Fruit fly (Drosophila melanogaster): ENCODE results near the gene CG31248.

The CG31248 gene

dm6 chr3R:7139188-7140038 lies 10.3 kb downstream of the CG31248 start:
- TF ChIP-seq dmrt93B (GFP tag; optimal IDR thresholded peaks at IDR 0.05): no peak
- no peak for TF ChIP-seq jim (GFP tag; optimal IDR thresholded peaks at IDR 0.05)
- no peak for TF ChIP-seq Sp1 (GFP tag; optimal IDR thresholded peaks at IDR 0.05)
- no peak for TF ChIP-seq woc (GFP tag; optimal IDR thresholded peaks at IDR 0.05)
- no peak for TF ChIP-seq Dif (GFP tag; optimal IDR thresholded peaks at IDR 0.05; ENCODE audit: partially characterized antibody)
- no peak for TF ChIP-seq Vsx2 (GFP tag; optimal IDR thresholded peaks at IDR 0.05; ENCODE audit: partially characterized antibody)
- no peak for TF ChIP-seq foxo (GFP tag; optimal IDR thresholded peaks at IDR 0.05)
- TF ChIP-seq ey (GFP tag; optimal IDR thresholded peaks at IDR 0.05): no peak
- no peak for TF ChIP-seq usp (GFP tag; optimal IDR thresholded peaks at IDR 0.05)
- TF ChIP-seq Dfd (GFP tag; optimal IDR thresholded peaks at IDR 0.05): no peak
- TF ChIP-seq Hnf4 (GFP tag; optimal IDR thresholded peaks at IDR 0.05): no peak
- no peak for TF ChIP-seq Rel (GFP tag; optimal IDR thresholded peaks at IDR 0.05)
- no peak for TF ChIP-seq Rel (tag; optimal IDR thresholded peaks at IDR 0.05)
- TF ChIP-seq CrebA (GFP tag; optimal IDR thresholded peaks at IDR 0.05; ENCODE audit: borderline replicate concordance): no peak
- no peak for TF ChIP-seq N (GFP tag; optimal IDR thresholded peaks at IDR 0.05)
- no peak for TF ChIP-seq br (GFP tag; optimal IDR thresholded peaks at IDR 0.05)
- no peak for TF ChIP-seq brk (GFP tag; optimal IDR thresholded peaks at IDR 0.05)
- TF ChIP-seq dl (GFP tag; optimal IDR thresholded peaks at IDR 0.05; ENCODE audit: insufficient read depth in 1 of 2, partially characterized antibody in 2 of 2): no peak
- TF ChIP-seq pan (optimal IDR thresholded peaks at IDR 0.05): no peak

DNA sequence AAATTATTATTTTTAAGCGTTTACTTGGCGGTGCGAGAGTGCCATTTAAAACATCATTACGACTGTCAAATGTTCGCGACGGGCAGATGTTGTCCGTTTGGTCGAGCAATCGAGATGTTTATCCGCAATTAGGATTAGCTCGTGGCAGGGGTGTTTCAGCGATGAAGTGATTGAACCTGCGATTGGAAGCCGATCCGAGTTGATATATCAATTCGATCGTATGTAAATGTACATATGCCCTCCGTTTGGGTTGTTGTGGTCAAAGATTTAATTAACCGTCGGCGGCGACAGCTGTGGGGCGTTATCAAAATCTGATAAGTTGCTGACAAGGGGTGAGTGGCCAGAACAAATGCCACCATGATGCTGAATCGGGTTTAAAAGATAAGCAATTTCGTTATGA lies 13.5 kb downstream of the CG31248 start:
- TF ChIP-seq HLH106 (tag; optimal IDR thresholded peaks at IDR 0.05) (no peak), Myc (optimal IDR thresholded peaks at IDR 0.05) (no peak), tai (GFP tag; optimal IDR thresholded peaks at IDR 0.05) (no peak), Hr83 (GFP tag; optimal IDR thresholded peaks at IDR 0.05; ENCODE audit: poor library complexity, severe bottlenecking) (no peak), Hnf4 (GFP tag; optimal IDR thresholded peaks at IDR 0.05) (no peak), fru (GFP tag; optimal IDR thresholded peaks at IDR 0.05) (no peak), Dif (GFP tag; optimal IDR thresholded peaks at IDR 0.05; ENCODE audit: partially characterized antibody) (no peak), Dfd (GFP tag; optimal IDR thresholded peaks at IDR 0.05) (no peak), Sp1 (GFP tag; optimal IDR thresholded peaks at IDR 0.05) (no peak), N (GFP tag; optimal IDR thresholded peaks at IDR 0.05) (no peak), GATAd (GFP tag; optimal IDR thresholded peaks at IDR 0.05) (no peak), CrebA (GFP tag; optimal IDR thresholded peaks at IDR 0.05; ENCODE audit: borderline replicate concordance) (no peak), br (GFP tag; optimal IDR thresholded peaks at IDR 0.05) (no peak), psq (GFP tag; optimal IDR thresholded peaks at IDR 0.05) (no peak), brk (GFP tag; optimal IDR thresholded peaks at IDR 0.05) (no peak), Mio (GFP tag; optimal IDR thresholded peaks at IDR 0.05) (no peak), Hr78 (GFP tag; optimal IDR thresholded peaks at IDR 0.05) (no peak), rgr (GFP tag; optimal IDR thresholded peaks at IDR 0.05) (no peak), ey (GFP tag; optimal IDR thresholded peaks at IDR 0.05) (no peak), pan (optimal IDR thresholded peaks at IDR 0.05) (no peak)

- no peak for TF ChIP-seq lola (GFP tag; optimal IDR thresholded peaks at IDR 0.05)
- TF ChIP-seq fru (GFP tag; optimal IDR thresholded peaks at IDR 0.05): peak; percentile 78
- peak; percentile 77 for TF ChIP-seq Jra (GFP tag; optimal IDR thresholded peaks at IDR 0.05)
- peak; percentile 25 for TF ChIP-seq Myc (optimal IDR thresholded peaks at IDR 0.05)
- TF ChIP-seq psq (GFP tag; optimal IDR thresholded peaks at IDR 0.05): peak; percentile 70
- peak; percentile 44 for TF ChIP-seq GATAd (GFP tag; optimal IDR thresholded peaks at IDR 0.05)
- TF ChIP-seq N (GFP tag; optimal IDR thresholded peaks at IDR 0.05): no peak
- no peak for TF ChIP-seq Hr78 (GFP tag; optimal IDR thresholded peaks at IDR 0.05)
- TF ChIP-seq Hnf4 (GFP tag; optimal IDR thresholded peaks at IDR 0.05): no peak
- TF ChIP-seq Hr83 (GFP tag; optimal IDR thresholded peaks at IDR 0.05; ENCODE audit: poor library complexity, severe bottlenecking): peak; percentile 97
- TF ChIP-seq dsf (GFP tag; optimal IDR thresholded peaks at IDR 0.05; ENCODE audit: borderline replicate concordance): no peak
- peak; percentile 71 for TF ChIP-seq sv (GFP tag; optimal IDR thresholded peaks at IDR 0.05)
- peak; percentile 62 for TF ChIP-seq jim (GFP tag; optimal IDR thresholded peaks at IDR 0.05)
- peak; percentile 91 for TF ChIP-seq rgr (GFP tag; optimal IDR thresholded peaks at IDR 0.05)
- no peak for TF ChIP-seq dl (GFP tag; optimal IDR thresholded peaks at IDR 0.05; ENCODE audit: insufficient read depth in 1 of 2, partially characterized antibody in 2 of 2)
- peak; percentile 80 for TF ChIP-seq br (GFP tag; optimal IDR thresholded peaks at IDR 0.05)
- TF ChIP-seq HLH106 (tag; optimal IDR thresholded peaks at IDR 0.05): no peak
- TF ChIP-seq Vsx2 (GFP tag; optimal IDR thresholded peaks at IDR 0.05; ENCODE audit: partially characterized antibody): no peak
- peak; percentile 91 for TF ChIP-seq h (GFP tag; optimal IDR thresholded peaks at IDR 0.05)
- no peak for TF ChIP-seq tai (GFP tag; optimal IDR thresholded peaks at IDR 0.05)
- TF ChIP-seq Rel (GFP tag; optimal IDR thresholded peaks at IDR 0.05): no peak
- no peak for TF ChIP-seq Rel (tag; optimal IDR thresholded peaks at IDR 0.05)
- TF ChIP-seq woc (GFP tag; optimal IDR thresholded peaks at IDR 0.05): no peak
- TF ChIP-seq Dif (GFP tag; optimal IDR thresholded peaks at IDR 0.05; ENCODE audit: partially characterized antibody): no peak
- no peak for TF ChIP-seq brk (GFP tag; optimal IDR thresholded peaks at IDR 0.05)
- peak; percentile 23 for TF ChIP-seq CG32264 (GFP tag; optimal IDR thresholded peaks at IDR 0.05)
- no peak for TF ChIP-seq Sp1 (GFP tag; optimal IDR thresholded peaks at IDR 0.05)
- TF ChIP-seq ey (GFP tag; optimal IDR thresholded peaks at IDR 0.05): peak; percentile 79
- TF ChIP-seq CG9705 (GFP tag; optimal IDR thresholded peaks at IDR 0.05): peak; percentile 44
- TF ChIP-seq foxo (GFP tag; optimal IDR thresholded peaks at IDR 0.05): peak in 1 of 2 experiments; percentile 94
- peak; percentile 28 for TF ChIP-seq Mio (GFP tag; optimal IDR thresholded peaks at IDR 0.05)
- peak; percentile 71 for TF ChIP-seq OdsH (GFP tag; optimal IDR thresholded peaks at IDR 0.05)
- TF ChIP-seq sage (GFP tag; optimal IDR thresholded peaks at IDR 0.05): no peak
- TF ChIP-seq CrebA (GFP tag; optimal IDR thresholded peaks at IDR 0.05; ENCODE audit: borderline replicate concordance): no peak
- TF ChIP-seq Dfd (GFP tag; optimal IDR thresholded peaks at IDR 0.05): no peak
- TF ChIP-seq dmrt93B (GFP tag; optimal IDR thresholded peaks at IDR 0.05): no peak
Observed at dm6 chr3R:7144245-7144904, 15.3 kb downstream of the CG31248 start, which contains the start of the genes CG14610 and CG2656. TSS of gene CG14610 (minus strand) at chr3R:7144295. TSS of gene CG2656 (plus strand) at chr3R:7144724.

Measured in whole organism, wandering third instar larva.